Fruit fly (Drosophila melanogaster) whole organism, embryonic: ENCODE measurements around the gene CG7483.

Experiments used
- CG10147 ChIP-seq: fragments of 200-800 bp; sonication (Bioruptor generic); optimal IDR thresholded peaks from 2 replicates; lab custom pipeline; 2019; ENCODE audit warnings: missing biosample characterization, mild to moderate bottlenecking, missing genetic modification characterization, moderate library complexity
- CG10543 ChIP-seq: fragments of 200-800 bp; sonication (Bioruptor generic); optimal IDR thresholded peaks from 3 replicates; lab custom pipeline; 2017; ENCODE audit warnings: missing biosample characterization, mild to moderate bottlenecking, missing genetic modification characterization, moderate library complexity
- CG10959 ChIP-seq: fragments of 200-800 bp; sonication (Bioruptor generic); IDR thresholded peaks from 2 replicates; pipeline ENCODE4 v1.3.6; 2022; ENCODE audit warnings: missing biosample characterization, missing genetic modification characterization
- CG11504 ChIP-seq: fragments of 200-800 bp; sonication (Bioruptor generic); optimal IDR thresholded peaks from 3 replicates; lab custom pipeline; 2019; ENCODE audit warnings: missing biosample characterization, mild to moderate bottlenecking, missing genetic modification characterization, moderate library complexity
- CG11696 ChIP-seq: fragments of 200-800 bp; sonication (Bioruptor generic); IDR thresholded peaks from 2 replicates; pipeline ENCODE4 v1.3.6; 2022; ENCODE audit warnings: missing biosample characterization, missing genetic modification characterization
- CG11723 ChIP-seq: fragments of 200-800 bp; sonication (Bioruptor generic); optimal IDR thresholded peaks from 2 replicates; lab custom pipeline; 2017; ENCODE audit warnings: missing biosample characterization, mild to moderate bottlenecking, missing genetic modification characterization
- CG12659 ChIP-seq: fragments of 200-800 bp; sonication (Bioruptor generic); optimal IDR thresholded peaks from 3 replicates; lab custom pipeline; 2017; ENCODE audit warnings: mild to moderate bottlenecking, missing biosample characterization, missing genetic modification reagents, missing genetic modification characterization
- CG13894 ChIP-seq: fragments of 200-800 bp; sonication (Bioruptor generic); optimal IDR thresholded peaks from 3 replicates; lab custom pipeline; 2018; ENCODE audit warnings: missing biosample characterization, mild to moderate bottlenecking, missing genetic modification characterization, moderate library complexity
- CG14710 ChIP-seq: fragments of 200-800 bp; sonication (Bioruptor generic); optimal IDR thresholded peaks from 3 replicates; lab custom pipeline; 2019; ENCODE audit warnings: missing biosample characterization, mild to moderate bottlenecking, missing genetic modification characterization, moderate library complexity
- CG15601 ChIP-seq: fragments of 200-800 bp; sonication (Bioruptor generic); optimal IDR thresholded peaks from 3 replicates; lab custom pipeline; 2019; ENCODE audit warnings: missing biosample characterization, mild to moderate bottlenecking, missing genetic modification characterization, moderate library complexity
- CG15696 ChIP-seq: fragments of 200-800 bp; sonication (Bioruptor generic); optimal IDR thresholded peaks from 2 replicates; lab custom pipeline; 2019; ENCODE audit warnings: missing biosample characterization, mild to moderate bottlenecking, missing genetic modification characterization, moderate library complexity
- CG16779 ChIP-seq: fragments of 200-800 bp; sonication (Bioruptor generic); IDR thresholded peaks from 2 replicates; pipeline ENCODE4 v1.3.6; 2022; ENCODE audit warnings: missing biosample characterization, missing genetic modification characterization
- CG18262 ChIP-seq: fragments of 200-800 bp; optimal IDR thresholded peaks from 3 replicates; lab custom pipeline; 2019; ENCODE audit warnings: missing biosample characterization, mild to moderate bottlenecking, missing genetic modification characterization, moderate library complexity
- CG18476 ChIP-seq: fragments of 200-800 bp; sonication (Bioruptor generic); optimal IDR thresholded peaks from 2 replicates; lab custom pipeline; 2016; ENCODE audit warnings: missing biosample characterization, mild to moderate bottlenecking, missing genetic modification characterization
- CG30403 ChIP-seq: fragments of 200-800 bp; sonication (Bioruptor generic); optimal IDR thresholded peaks from 3 replicates; lab custom pipeline; 2016; ENCODE audit warnings: missing biosample characterization, missing genetic modification characterization
- CG4404 ChIP-seq: fragments of 200-800 bp; sonication (Bioruptor generic); IDR thresholded peaks from 2 replicates; pipeline ENCODE4 v1.3.6; 2022; ENCODE audit warnings: missing biosample characterization, missing genetic modification characterization
- CG8281 ChIP-seq: fragments of 200-800 bp; sonication (Bioruptor generic); optimal IDR thresholded peaks from 2 replicates; lab custom pipeline; 2018; ENCODE audit warnings: missing biosample characterization, mild to moderate bottlenecking, missing genetic modification characterization, moderate library complexity
- CG9876 ChIP-seq: fragments of 200-800 bp; sonication (Bioruptor generic); optimal IDR thresholded peaks from 2 replicates; lab custom pipeline; 2016; ENCODE audit warnings: missing biosample characterization, missing genetic modification characterization
- CG9932 ChIP-seq: fragments of 200-800 bp; sonication (Bioruptor generic); IDR thresholded peaks from 2 replicates; pipeline ENCODE4 v1.3.6; 2022; ENCODE audit warnings: missing biosample characterization, missing genetic modification characterization
- H2.0 ChIP-seq: fragments of 200-800 bp; sonication (Bioruptor generic); IDR thresholded peaks from 2 replicates; pipeline ENCODE4 v1.3.6; 2022; ENCODE audit warnings: missing biosample characterization, missing genetic modification characterization
- HHEX ChIP-seq: fragments of 200-800 bp; sonication (Bioruptor generic); optimal IDR thresholded peaks from 3 replicates; lab custom pipeline; 2017; ENCODE audit warnings: missing biosample characterization, mild to moderate bottlenecking, missing genetic modification characterization, missing genetic modification reagents
- Hmx ChIP-seq: fragments of 200-800 bp; sonication (Bioruptor generic); optimal IDR thresholded peaks from 2 replicates; lab custom pipeline; 2016; ENCODE audit warnings: missing biosample characterization, missing genetic modification characterization
- Lpt ChIP-seq: fragments of >200 bp; optimal IDR thresholded peaks from 2 replicates; lab custom pipeline; 2018; ENCODE audit warnings: missing biosample characterization, missing genetic modification characterization
- Myb ChIP-seq: fragments of 200-800 bp; sonication (Bioruptor generic); optimal IDR thresholded peaks from 2 replicates; lab custom pipeline; 2016; ENCODE audit warnings: missing biosample characterization, missing genetic modification characterization
- Neu2 ChIP-seq: fragments of 200-800 bp; sonication (Bioruptor generic); optimal IDR thresholded peaks from 3 replicates; lab custom pipeline; 2016; ENCODE audit warnings: missing biosample characterization, missing genetic modification characterization, borderline replicate concordance
- PHDP ChIP-seq: fragments of 200-800 bp; sonication (Bioruptor generic); optimal IDR thresholded peaks from 3 replicates; lab custom pipeline; 2018; ENCODE audit warnings: missing biosample characterization, mild to moderate bottlenecking, missing genetic modification characterization, moderate library complexity
- Vsx1 ChIP-seq: fragments of 200-800 bp; sonication (Bioruptor generic); optimal IDR thresholded peaks from 2 replicates; lab custom pipeline; 2017; ENCODE audit warnings: missing biosample characterization, mild to moderate bottlenecking, missing genetic modification characterization, missing genetic modification reagents
- Xbp1 ChIP-seq: fragments of 200-800 bp; sonication (Bioruptor generic); optimal IDR thresholded peaks from 3 replicates; lab custom pipeline; 2016; ENCODE audit warnings: missing biosample characterization, mild to moderate bottlenecking, missing genetic modification characterization
- ab ChIP-seq: fragments of 200-800 bp; sonication (Bioruptor generic); optimal IDR thresholded peaks from 2 replicates; lab custom pipeline; 2016; ENCODE audit warnings: missing biosample characterization, missing genetic modification characterization
- aop ChIP-seq: fragments of 200-800 bp; sonication (Bioruptor generic); IDR thresholded peaks from 2 replicates; pipeline ENCODE4 v1.3.6; 2022; ENCODE audit warnings: missing biosample characterization, missing genetic modification characterization
- ase ChIP-seq: fragments of 200-800 bp; sonication (Bioruptor generic); IDR thresholded peaks from 3 replicates; pipeline ENCODE4 v1.3.6; 2022; ENCODE audit warnings: missing biosample characterization, missing genetic modification characterization
- ato ChIP-seq: fragments of 200-800 bp; sonication (Bioruptor generic); IDR thresholded peaks from 2 replicates; pipeline ENCODE4 v1.3.6; 2022; ENCODE audit warnings: missing biosample characterization, missing genetic modification characterization; ENCODE audit not compliant: partially characterized antibody
- cas ChIP-seq: fragments of 200-800 bp; sonication (Bioruptor generic); IDR thresholded peaks from 2 replicates; pipeline ENCODE4 v1.3.6; 2022; ENCODE audit warnings: missing biosample characterization, missing genetic modification characterization
- cato ChIP-seq: fragments of 200-800 bp; sonication (Bioruptor generic); optimal IDR thresholded peaks from 2 replicates; lab custom pipeline; 2016; ENCODE audit warnings: missing biosample characterization, missing genetic modification characterization, borderline replicate concordance
- ci ChIP-seq: fragments of 200-800 bp; sonication (Bioruptor generic); IDR thresholded peaks from 3 replicates; pipeline ENCODE4 v1.3.6; 2022; ENCODE audit warnings: missing biosample characterization, missing genetic modification characterization
- dati ChIP-seq: fragments of 200-800 bp; sonication (Bioruptor generic); IDR thresholded peaks from 2 replicates; pipeline ENCODE4 v1.3.6; 2022; ENCODE audit warnings: missing biosample characterization, missing genetic modification characterization
- dimm ChIP-seq: fragments of 200-800 bp; sonication (Bioruptor generic); IDR thresholded peaks from 2 replicates; pipeline ENCODE4 v1.3.6; 2022; ENCODE audit warnings: missing biosample characterization, missing genetic modification characterization
- gsb-n ChIP-seq: fragments of 200-800 bp; sonication (Bioruptor generic); optimal IDR thresholded peaks from 3 replicates; lab custom pipeline; 2018; ENCODE audit warnings: missing biosample characterization, mild to moderate bottlenecking, missing genetic modification characterization
- ham ChIP-seq: fragments of 200-800 bp; sonication (Bioruptor generic); IDR thresholded peaks from 2 replicates; pipeline ENCODE4 v1.3.6; 2022; ENCODE audit warnings: missing biosample characterization, missing genetic modification characterization
- hb ChIP-seq: fragments of 200-800 bp; sonication (Bioruptor generic); IDR thresholded peaks from 3 replicates; pipeline ENCODE4 v1.3.6; 2022; ENCODE audit warnings: missing biosample characterization, missing genetic modification characterization; ENCODE audit not compliant: partially characterized antibody
- klu ChIP-seq: fragments of 200-800 bp; sonication (Bioruptor generic); IDR thresholded peaks from 2 replicates; pipeline ENCODE4 v1.3.6; 2022; ENCODE audit warnings: missing biosample characterization, missing genetic modification characterization
- lola ChIP-seq, 3 experiments: fragments of >200 bp in 2 of 3; fragments of 200-800 bp in 1 of 3; sonication (Bioruptor generic) in 1 of 3; optimal IDR thresholded peaks; 2 replicates each; lab custom pipeline; 2017 to 2019; ENCODE audit warnings: missing biosample characterization in 3 of 3, missing genetic modification characterization in 3 of 3, mild to moderate bottlenecking in 1 of 3, moderate library complexity in 1 of 3
- luna ChIP-seq: fragments of 200-800 bp; sonication (Bioruptor generic); optimal IDR thresholded peaks from 2 replicates; lab custom pipeline; 2016; ENCODE audit warnings: missing biosample characterization, missing genetic modification characterization
- pnt ChIP-seq: fragments of 200-800 bp; sonication (Bioruptor generic); optimal IDR thresholded peaks from 3 replicates; lab custom pipeline; 2016; ENCODE audit warnings: missing biosample characterization, missing genetic modification characterization
- prd ChIP-seq, 3 experiments: fragments of >200 bp in 2 of 3; fragments of 200-800 bp in 1 of 3; sonication (Bioruptor generic) in 1 of 3; optimal IDR thresholded peaks in 2 of 3; IDR thresholded peaks in 1 of 3; 2 replicates in 2 of 3; 3 replicates in 1 of 3; pipeline versions ENCODE4 v1.3.6 to Lab custom; 2017 to 2022; ENCODE audit warnings: missing biosample characterization in 1 of 3, missing genetic modification characterization in 1 of 3
- run ChIP-seq: fragments of 200-800 bp; sonication (Bioruptor generic); optimal IDR thresholded peaks from 3 replicates; lab custom pipeline; 2018; ENCODE audit warnings: missing biosample characterization, mild to moderate bottlenecking, missing genetic modification characterization
- scrt ChIP-seq: fragments of 200-800 bp; sonication (Bioruptor generic); optimal IDR thresholded peaks from 2 replicates; lab custom pipeline; 2018; ENCODE audit warnings: missing biosample characterization, mild to moderate bottlenecking, missing genetic modification characterization, moderate library complexity
- zf30C ChIP-seq: fragments of 200-800 bp; sonication (Bioruptor generic); optimal IDR thresholded peaks from 3 replicates; lab custom pipeline; 2018; ENCODE audit warnings: missing biosample characterization, mild to moderate bottlenecking, missing genetic modification characterization

CG7483 gene

dm6 chr3R:8349449-8350115 lies 36.6 kb downstream of the CG7483 start, which contains the start of gene Atg13 (continued):
- TF ChIP-seq aop (GFP tag; lab: Robert Waterston, UW) (no peak), luna (no peak), dimm (GFP tag; lab: Robert Waterston, UW) (no peak), CG16779 (no peak), cas (no peak), Myb (GFP tag; lab: Kevin White, UChicago) (peak; percentile 9), H2.0 (GFP tag; lab: Robert Waterston, UW) (no peak), Hmx (GFP tag; lab: Kevin White, UChicago) (no peak), CG18476 (no peak), Vsx1 (GFP tag; lab: Kevin White, UChicago) (no peak), pnt (GFP tag; lab: Kevin White, UChicago) (no peak), CG4404 (GFP tag; lab: Robert Waterston, UW) (no peak), CG12659 (GFP tag; lab: Kevin White, UChicago) (peak; percentile 58), CG10147 (peak; percentile 3), scrt (GFP tag; lab: Kevin White, UChicago) (no peak), CG9876 (GFP tag; lab: Kevin White, UChicago) (no peak), gsb-n (tag; lab: Kevin White, UChicago) (no peak), CG13894 (tag; lab: Kevin White, UChicago) (no peak), hb (peak; percentile 56), Xbp1 (GFP tag; lab: Kevin White, UChicago) (peak; percentile 72), klu (no peak), CG11504 (tag; lab: Kevin White, UChicago) (no peak), ab (GFP tag; lab: Kevin White, UChicago) (no peak), CG14710 (peak; percentile 81), ci (GFP tag; lab: Robert Waterston, UW) (peak; percentile 39; the same call in 1 of the 3 replicates), CG18262 (peak; percentile 30), ato (peak; percentile 79), cato (GFP tag; lab: Kevin White, UChicago) (no peak), CG15696 (tag; lab: Kevin White, UChicago) (peak; percentile 29), prd (optimal IDR thresholded peaks at IDR 0.05; lab: Kevin White, UChicago) (no peak), prd (GFP tag; IDR thresholded peaks at IDR 0.05; lab: Robert Waterston, UW) (peak; percentile 45; the same call in 2 of the 3 replicates), Lpt (GFP tag; lab: Kevin White, UChicago) (no peak), HHEX (no peak), ase (no peak), lola (GFP tag; optimal IDR thresholded peaks at IDR 0.05; lab: Kevin White, UChicago) (peak in 1 of 3 experiments; percentile 34), CG10959 (GFP tag; lab: Robert Waterston, UW) (no peak), run (tag; lab: Kevin White, UChicago) (no peak), CG11723 (GFP tag; lab: Kevin White, UChicago) (no peak), dati (GFP tag; lab: Robert Waterston, UW) (no peak), CG30403 (GFP tag; lab: Kevin White, UChicago) (peak; percentile 65), CG15601 (no peak), CG8281 (tag; lab: Kevin White, UChicago) (no peak), ham (GFP tag; lab: Robert Waterston, UW) (no peak), CG11696 (GFP tag; lab: Robert Waterston, UW) (no peak), zf30C (GFP tag; lab: Kevin White, UChicago) (no peak), Neu2 (GFP tag; lab: Kevin White, UChicago) (no peak), PHDP (tag; lab: Kevin White, UChicago) (no peak), CG9932 (GFP tag; lab: Robert Waterston, UW) (peak; percentile 18; the same call in 1 of the 2 replicates), CG10543 (GFP tag; lab: Kevin White, UChicago) (no peak)
